Fruit fly (Drosophila melanogaster) whole organism, adult: ENCODE measurements around the gene tho2.

ENCODE experiments used
- CG11617 ChIP-seq: fragments of 200-800 bp; sonication (Bioruptor generic); optimal IDR thresholded peaks from 2 replicates; lab custom pipeline; 2017; ENCODE audit warnings: mild to moderate bottlenecking, missing biosample characterization, missing genetic modification reagents, missing genetic modification characterization
- CG12768 ChIP-seq: fragments of 200-800 bp; sonication (Bioruptor generic); optimal IDR thresholded peaks from 2 replicates; lab custom pipeline; 2017; ENCODE audit warnings: missing biosample characterization, missing genetic modification characterization, mild to moderate bottlenecking, moderate library complexity, missing genetic modification reagents
- CG14711 ChIP-seq: fragments of 200-800 bp; sonication (Bioruptor generic); optimal IDR thresholded peaks from 2 replicates; lab custom pipeline; 2018; ENCODE audit warnings: missing biosample characterization, mild to moderate bottlenecking, missing genetic modification characterization, moderate library complexity
- CG1620 ChIP-seq: fragments of 200-800 bp; sonication (Bioruptor generic); optimal IDR thresholded peaks from 2 replicates; lab custom pipeline; 2016; ENCODE audit warnings: missing biosample characterization, missing genetic modification characterization
- CG33017 ChIP-seq: fragments of 200-800 bp; sonication (Bioruptor generic); optimal IDR thresholded peaks from 2 replicates; lab custom pipeline; 2018; ENCODE audit warnings: missing biosample characterization, mild to moderate bottlenecking, missing genetic modification characterization, moderate library complexity
- CG5204 ChIP-seq: fragments of 200-800 bp; sonication (Bioruptor generic); optimal IDR thresholded peaks from 2 replicates; lab custom pipeline; 2016; ENCODE audit warnings: missing biosample characterization, missing genetic modification characterization
- CG7045 ChIP-seq: fragments of 200-800 bp; sonication (Bioruptor generic); optimal IDR thresholded peaks from 2 replicates; lab custom pipeline; 2017; ENCODE audit warnings: missing biosample characterization, mild to moderate bottlenecking, missing genetic modification characterization
- CG7101 ChIP-seq: fragments of 200-800 bp; sonication (Bioruptor generic); optimal IDR thresholded peaks from 2 replicates; lab custom pipeline; 2018; ENCODE audit warnings: missing biosample characterization, mild to moderate bottlenecking, missing genetic modification characterization, moderate library complexity
- Clk ChIP-seq: fragments of 200-800 bp; sonication (Bioruptor generic); optimal IDR thresholded peaks from 2 replicates; lab custom pipeline; 2017; ENCODE audit warnings: missing biosample characterization, missing genetic modification characterization
- Crg-1 ChIP-seq: fragments of 200-800 bp; sonication (Bioruptor generic); optimal IDR thresholded peaks from 2 replicates; lab custom pipeline; 2016; ENCODE audit warnings: missing biosample characterization, missing genetic modification characterization
- Hr96 ChIP-seq: fragments of 200-800 bp; sonication (Bioruptor generic); optimal IDR thresholded peaks from 2 replicates; lab custom pipeline; 2016; ENCODE audit warnings: missing biosample characterization, missing genetic modification characterization
- Mnt ChIP-seq: fragments of 200-800 bp; sonication (Bioruptor generic); optimal IDR thresholded peaks from 2 replicates; lab custom pipeline; 2016; ENCODE audit warnings: missing biosample characterization, mild to moderate bottlenecking, missing genetic modification characterization
- bab1 ChIP-seq: fragments of 200-800 bp; sonication (Bioruptor generic); optimal IDR thresholded peaks from 3 replicates; lab custom pipeline; 2019; ENCODE audit warnings: missing biosample characterization, mild to moderate bottlenecking, missing genetic modification characterization, moderate library complexity
- cic ChIP-seq: fragments of 200-800 bp; sonication (Bioruptor generic); optimal IDR thresholded peaks from 2 replicates; lab custom pipeline; 2017; ENCODE audit warnings: missing biosample characterization, mild to moderate bottlenecking, missing genetic modification characterization, moderate library complexity
- cnc ChIP-seq, 2 experiments: fragments of >200 bp; optimal IDR thresholded peaks; 2 replicates each; lab custom pipeline; 2017
- kay ChIP-seq: fragments of 200-800 bp; sonication (Bioruptor generic); peaks from one replicate; lab custom pipeline; 2016; ENCODE audit warnings: missing biosample characterization, missing genetic modification characterization, borderline replicate concordance
- ovo ChIP-seq: fragments of 200-800 bp; sonication (Bioruptor generic); optimal IDR thresholded peaks from 2 replicates; lab custom pipeline; 2016; ENCODE audit warnings: missing biosample characterization, missing genetic modification characterization
- pad ChIP-seq: fragments of 200-800 bp; sonication (Bioruptor generic); optimal IDR thresholded peaks from 3 replicates; lab custom pipeline; 2017; ENCODE audit warnings: missing biosample characterization, missing genetic modification characterization, mild to moderate bottlenecking, moderate library complexity, missing genetic modification reagents
- tj ChIP-seq: fragments of 200-800 bp; sonication (Bioruptor generic); optimal IDR thresholded peaks from 3 replicates; lab custom pipeline; 2017; ENCODE audit warnings: missing biosample characterization, mild to moderate bottlenecking, missing genetic modification characterization, moderate library complexity
- toe ChIP-seq: fragments of 200-800 bp; sonication (Bioruptor generic); optimal IDR thresholded peaks from 2 replicates; lab custom pipeline; 2016; ENCODE audit warnings: missing biosample characterization, missing genetic modification characterization

tho2 gene

dm6 chr2L:2189100-2189499 is 44.1 kb upstream of the tho2 start:
- TF ChIP-seq CG7045 (GFP tag; lab: Kevin White, UChicago) (no peak), tj (GFP tag; lab: Kevin White, UChicago) (no peak), toe (GFP tag; lab: Kevin White, UChicago) (no peak), Crg-1 (GFP tag; lab: Kevin White, UChicago) (no peak), CG5204 (GFP tag; lab: Kevin White, UChicago) (no peak), ovo (no peak), CG33017 (tag; lab: Kevin White, UChicago) (no peak), CG7101 (no peak), kay (GFP tag; lab: Kevin White, UChicago) (no peak), CG1620 (GFP tag; lab: Kevin White, UChicago) (no peak), Hr96 (GFP tag; lab: Kevin White, UChicago) (no peak), cnc (optimal IDR thresholded peaks at IDR 0.05; lab: Kevin White, UChicago) (no peak), cic (no peak), Clk (no peak), bab1 (no peak), pad (GFP tag; lab: Kevin White, UChicago) (no peak), CG14711 (tag; lab: Kevin White, UChicago) (no peak), Mnt (GFP tag; lab: Kevin White, UChicago) (no peak), CG12768 (no peak)

dm6 chr2L:2187411-2187810 is 42.4 kb upstream of the tho2 start:
- TF ChIP-seq Hr96 (GFP tag; lab: Kevin White, UChicago), result no peak
- no peak for TF ChIP-seq cnc (optimal IDR thresholded peaks at IDR 0.05; lab: Kevin White, UChicago)
- TF ChIP-seq toe (GFP tag; lab: Kevin White, UChicago), result no peak
- TF ChIP-seq Crg-1 (GFP tag; lab: Kevin White, UChicago), result no peak
- no peak for TF ChIP-seq ovo

dm6 chr2L:2185373-2185772 is 40.4 kb upstream of the tho2 start:
- TF ChIP-seq Clk (no peak), Mnt (GFP tag; lab: Kevin White, UChicago) (no peak), CG7045 (GFP tag; lab: Kevin White, UChicago) (no peak), kay (GFP tag; lab: Kevin White, UChicago) (no peak), ovo (no peak), CG1620 (GFP tag; lab: Kevin White, UChicago) (no peak), pad (GFP tag; lab: Kevin White, UChicago) (no peak), CG33017 (tag; lab: Kevin White, UChicago) (no peak)

- TF ChIP-seq Mnt (GFP tag; lab: Kevin White, UChicago) (no peak), CG11617 (GFP tag; lab: Kevin White, UChicago) (no peak), kay (GFP tag; lab: Kevin White, UChicago) (no peak), ovo (no peak), Crg-1 (GFP tag; lab: Kevin White, UChicago) (no peak), CG7101 (no peak), Clk (no peak), toe (GFP tag; lab: Kevin White, UChicago) (no peak), bab1 (no peak), cic (no peak), CG12768 (no peak), cnc (optimal IDR thresholded peaks at IDR 0.05; lab: Kevin White, UChicago) (no peak)
Measured at dm6 chr2L:2184659-2185058, 39.7 kb upstream of the tho2 start.

dm6 chr2L:2184129-2184528 is 39.1 kb upstream of the tho2 start:
- TF ChIP-seq CG7045 (GFP tag; lab: Kevin White, UChicago) (no peak), CG5204 (GFP tag; lab: Kevin White, UChicago) (no peak), tj (GFP tag; lab: Kevin White, UChicago) (no peak), CG12768 (no peak), CG33017 (tag; lab: Kevin White, UChicago) (no peak), CG14711 (tag; lab: Kevin White, UChicago) (no peak), ovo (no peak), Clk (no peak), Crg-1 (GFP tag; lab: Kevin White, UChicago) (no peak), bab1 (no peak), kay (GFP tag; lab: Kevin White, UChicago) (no peak), toe (GFP tag; lab: Kevin White, UChicago) (no peak), CG11617 (GFP tag; lab: Kevin White, UChicago) (no peak), CG1620 (GFP tag; lab: Kevin White, UChicago) (no peak), cnc (optimal IDR thresholded peaks at IDR 0.05; lab: Kevin White, UChicago) (no peak), CG7101 (no peak)

- no peak for TF ChIP-seq CG5204 (GFP tag; lab: Kevin White, UChicago)
- TF ChIP-seq cnc (optimal IDR thresholded peaks at IDR 0.05; lab: Kevin White, UChicago), result no peak
- TF ChIP-seq toe (GFP tag; lab: Kevin White, UChicago), result no peak
- TF ChIP-seq kay (GFP tag; lab: Kevin White, UChicago), result no peak
- TF ChIP-seq Clk, result no peak
- no peak for TF ChIP-seq CG33017 (tag; lab: Kevin White, UChicago)
- TF ChIP-seq pad (GFP tag; lab: Kevin White, UChicago), result no peak
Measured at dm6 chr2L:2182735-2183340, 37.9 kb upstream of the tho2 start.
